Worm (Caenorhabditis elegans) whole organism, L1 larva: ENCODE data around the gene Y6D1A.2.
A peak's percentile ranks its signal among the peaks of the same experiment; 100 is the strongest.

Experiments used
- C34B4.2 ChIP-seq: sonication (generic microtip); optimal IDR thresholded peaks from 2 replicates; lab custom pipeline; 2017; ENCODE audit warnings: mild to moderate bottlenecking, missing genetic modification characterization, missing compliant biosample characterization
- F16B12.6 ChIP-seq: fragments of 150-350 bp; optimal IDR thresholded peaks from 2 replicates; lab custom pipeline; 2014; ENCODE audit warnings: missing biosample characterization, missing genetic modification characterization
- Y116A8C.19 ChIP-seq: sonication (generic microtip); optimal IDR thresholded peaks from 2 replicates; lab custom pipeline; 2016; ENCODE audit warnings: missing compliant biosample characterization, missing genetic modification characterization, borderline replicate concordance
- aha-1 ChIP-seq: fragments of 150-350 bp; optimal IDR thresholded peaks from 2 replicates; lab custom pipeline; 2014; ENCODE audit warnings: missing biosample characterization, missing genetic modification characterization
- alr-1 ChIP-seq: fragments of 200-800 bp; sonication (Bioruptor generic); optimal IDR thresholded peaks from 2 replicates; lab custom pipeline; 2018; ENCODE audit warnings: borderline replicate concordance, mild to moderate bottlenecking, missing genetic modification characterization, missing compliant biosample characterization
- blmp-1 ChIP-seq: fragments of 150-350 bp; optimal IDR thresholded peaks from 2 replicates; lab custom pipeline; 2014; ENCODE audit warnings: missing biosample characterization, missing genetic modification characterization
- ceh-82 ChIP-seq, 3 experiments: fragments of 150-350 bp in 1 of 3; sonication (generic microtip) in 2 of 3; optimal IDR thresholded peaks; 2 replicates each; lab custom pipeline; 2014 to 2017; ENCODE audit warnings: missing biosample characterization in 3 of 3, missing genetic modification characterization in 3 of 3
- ceh-90 ChIP-seq: sonication (generic microtip); optimal IDR thresholded peaks from 2 replicates; lab custom pipeline; 2016; ENCODE audit warnings: missing genetic modification characterization, missing compliant biosample characterization
- ces-1 ChIP-seq: fragments of 150-350 bp; optimal IDR thresholded peaks from 2 replicates; lab custom pipeline; 2014; ENCODE audit warnings: missing biosample characterization, missing genetic modification reagents, missing genetic modification characterization
- efl-1 ChIP-seq, 4 experiments: fragments of 150-350 bp; optimal IDR thresholded peaks in 3 of 4; peaks in 1 of 4; 1 replicate in 1 of 4; 2 replicates in 3 of 4; lab custom pipeline; 2014; ENCODE audit warnings: missing biosample characterization in 2 of 4, missing genetic modification characterization in 2 of 4, missing genetic modification reagents in 2 of 4
- efl-3 ChIP-seq: fragments of 200-800 bp; sonication (Bioruptor generic); optimal IDR thresholded peaks from 2 replicates; lab custom pipeline; 2018; ENCODE audit warnings: mild to moderate bottlenecking, missing genetic modification characterization, missing compliant biosample characterization
- egl-13 ChIP-seq: sonication (generic microtip); optimal IDR thresholded peaks from 2 replicates; lab custom pipeline; 2016; ENCODE audit warnings: missing genotype, missing genetic modification reagents, missing genetic modification characterization, missing compliant biosample characterization
- elt-2 ChIP-seq: sonication (generic microtip); optimal IDR thresholded peaks from 2 replicates; lab custom pipeline; 2016; ENCODE audit warnings: missing genetic modification characterization, mild to moderate bottlenecking, inconsistent platforms, missing compliant biosample characterization, missing genetic modification reagents
- elt-3 ChIP-seq, 6 experiments: fragments of 150-350 bp in 1 of 6; sonication (generic microtip); optimal IDR thresholded peaks; 2 replicates each; lab custom pipeline; 2017 to 2018; ENCODE audit warnings: missing biosample characterization in 6 of 6, missing genetic modification characterization in 6 of 6, inconsistent platforms in 1 of 6
- fkh-10 ChIP-seq: sonication (generic microtip); optimal IDR thresholded peaks from 2 replicates; lab custom pipeline; 2017; ENCODE audit warnings: missing biosample characterization, missing genetic modification reagents, missing genetic modification characterization
- fkh-4 ChIP-seq: sonication (generic microtip); optimal IDR thresholded peaks from 2 replicates; lab custom pipeline; 2016; ENCODE audit warnings: missing compliant biosample characterization, missing genetic modification characterization, borderline replicate concordance
- fkh-8 ChIP-seq: sonication (generic microtip); optimal IDR thresholded peaks from 2 replicates; lab custom pipeline; 2016; ENCODE audit warnings: mild to moderate bottlenecking, missing genetic modification characterization, missing compliant biosample characterization
- fos-1 ChIP-seq: fragments of 150-350 bp; optimal IDR thresholded peaks from 2 replicates; lab custom pipeline; 2014; ENCODE audit warnings: missing biosample characterization, missing genetic modification characterization
- hlh-17 ChIP-seq: fragments of 200-800 bp; sonication (Bioruptor generic); optimal IDR thresholded peaks from 2 replicates; lab custom pipeline; 2018; ENCODE audit warnings: missing genetic modification characterization, mild to moderate bottlenecking, missing compliant biosample characterization, moderate library complexity, borderline replicate concordance
- hpl-2 ChIP-seq: fragments of 150-350 bp; optimal IDR thresholded peaks from 2 replicates; lab custom pipeline; 2014; ENCODE audit warnings: missing biosample characterization, missing genetic modification reagents, missing genetic modification characterization
- lin-14 ChIP-seq: fragments of 200-800 bp; sonication (Bioruptor generic); optimal IDR thresholded peaks from 2 replicates; lab custom pipeline; 2018; ENCODE audit warnings: mild to moderate bottlenecking, missing genetic modification characterization, moderate library complexity, missing compliant biosample characterization
- lin-39 ChIP-seq: fragments of 150-350 bp; optimal IDR thresholded peaks from 2 replicates; lab custom pipeline; 2014; ENCODE audit warnings: missing biosample characterization, missing genetic modification reagents, missing genetic modification characterization
- lir-3 ChIP-seq: sonication (generic microtip); optimal IDR thresholded peaks from 2 replicates; lab custom pipeline; 2016; ENCODE audit warnings: mild to moderate bottlenecking, missing genetic modification characterization, moderate library complexity, missing compliant biosample characterization; ENCODE audit not compliant: poor library complexity
- mep-1 ChIP-seq: fragments of 150-350 bp; optimal IDR thresholded peaks from 2 replicates; lab custom pipeline; 2014; ENCODE audit warnings: missing biosample characterization, missing genetic modification characterization
- nhr-12 ChIP-seq: sonication (generic microtip); optimal IDR thresholded peaks from 2 replicates; lab custom pipeline; 2017; ENCODE audit warnings: missing biosample characterization, missing genetic modification characterization
- nhr-19 ChIP-seq: fragments of 200-800 bp; sonication (Bioruptor generic); conservative IDR thresholded peaks from 2 replicates; pipeline ENCODE4 v1.3.6; 2022; ENCODE audit warnings: missing genetic modification characterization, missing compliant biosample characterization
- nhr-237 ChIP-seq: fragments of 150-350 bp; optimal IDR thresholded peaks from 2 replicates; lab custom pipeline; 2014; ENCODE audit warnings: missing biosample characterization, missing genetic modification characterization
- nhr-47 ChIP-seq: sonication (generic microtip); optimal IDR thresholded peaks from 2 replicates; lab custom pipeline; 2016; ENCODE audit warnings: mild to moderate bottlenecking, missing genetic modification characterization, moderate library complexity, missing compliant biosample characterization
- nhr-84 ChIP-seq: sonication (generic microtip); optimal IDR thresholded peaks from 2 replicates; lab custom pipeline; 2017; ENCODE audit warnings: missing biosample characterization, missing genetic modification characterization
- nhr-85 ChIP-seq: sonication (generic microtip); peaks from one replicate; lab custom pipeline; 2016; ENCODE audit warnings: missing genetic modification characterization, inconsistent platforms, missing compliant biosample characterization
- nhr-90 ChIP-seq: sonication (generic microtip); optimal IDR thresholded peaks from 2 replicates; lab custom pipeline; 2016; ENCODE audit warnings: mild to moderate bottlenecking, missing genetic modification characterization, missing compliant biosample characterization; ENCODE audit not compliant: poor library complexity
- pax-3 ChIP-seq: fragments of 200-800 bp; sonication (Bioruptor generic); optimal IDR thresholded peaks from 2 replicates; lab custom pipeline; 2018; ENCODE audit warnings: mild to moderate bottlenecking, missing genetic modification characterization, moderate library complexity, missing compliant biosample characterization
- pqm-1 ChIP-seq: sonication (generic microtip); optimal IDR thresholded peaks from 3 replicates; lab custom pipeline; 2017; ENCODE audit warnings: missing biosample characterization, missing genetic modification characterization
- rnt-1 ChIP-seq: sonication (generic microtip); optimal IDR thresholded peaks from 2 replicates; lab custom pipeline; 2016; ENCODE audit warnings: mild to moderate bottlenecking, missing genetic modification characterization, moderate library complexity, missing compliant biosample characterization
- skn-1 ChIP-seq: fragments of 150-350 bp; optimal IDR thresholded peaks from 2 replicates; lab custom pipeline; 2014; ENCODE audit warnings: missing biosample characterization, missing genetic modification characterization
- snpc-4 ChIP-seq: fragments of 150-350 bp; optimal IDR thresholded peaks from 2 replicates; lab custom pipeline; 2014; ENCODE audit warnings: missing biosample characterization, missing genetic modification characterization
- snu-23 ChIP-seq: sonication (generic microtip); optimal IDR thresholded peaks from 2 replicates; lab custom pipeline; 2016; ENCODE audit warnings: missing genetic modification characterization, missing compliant biosample characterization
- sptf-1 ChIP-seq: fragments of 150-350 bp; optimal IDR thresholded peaks from 2 replicates; lab custom pipeline; 2014; ENCODE audit warnings: missing biosample characterization, missing genetic modification characterization
- swsn-7 ChIP-seq: sonication (generic microtip); optimal IDR thresholded peaks from 2 replicates; lab custom pipeline; 2016; ENCODE audit warnings: missing genetic modification characterization, missing compliant biosample characterization
- unc-62 ChIP-seq: fragments of 150-350 bp; optimal IDR thresholded peaks from 2 replicates; lab custom pipeline; 2014; ENCODE audit warnings: missing biosample characterization, missing genetic modification reagents, missing genetic modification characterization
- unc-86 ChIP-seq: sonication (generic microtip); optimal IDR thresholded peaks from 2 replicates; lab custom pipeline; 2016; ENCODE audit warnings: missing genetic modification characterization, missing compliant biosample characterization
- zag-1 ChIP-seq: fragments of 150-350 bp; optimal IDR thresholded peaks from 2 replicates; lab custom pipeline; 2014; ENCODE audit warnings: missing biosample characterization, missing genetic modification characterization
- ztf-4 ChIP-seq: fragments of 150-350 bp; optimal IDR thresholded peaks from 2 replicates; lab custom pipeline; 2014; ENCODE audit warnings: missing biosample characterization, missing genetic modification characterization

Y6D1A.2 gene

ce11 chrII:11819824-11820223, at the start of gene Y6D1A.2:
Gene Y6D1A.2 (minus strand): TSS chrII:11819924.
- TF ChIP-seq F16B12.6 (tag; lab: Kevin White, UChicago) (no peak), elt-2 (tag; lab: Kevin White, UChicago) (no peak), lin-14 (GFP tag; lab: Kevin White, UChicago) (no peak), hlh-17 (GFP tag; lab: Kevin White, UChicago) (no peak), nhr-85 (tag; lab: Kevin White, UChicago) (peak; percentile 66), unc-86 (no peak), egl-13 (tag; lab: Kevin White, UChicago) (no peak), fkh-4 (no peak), pqm-1 (tag; lab: Kevin White, UChicago) (no peak), blmp-1 (peak; percentile 17), nhr-12 (tag; lab: Kevin White, UChicago) (no peak), alr-1 (tag; lab: Kevin White, UChicago) (no peak), elt-3 (tag; optimal IDR thresholded peaks at IDR 0.05; lab: Kevin White, UChicago) (no peak), fkh-10 (GFP tag; lab: Kevin White, UChicago) (no peak), hpl-2 (no peak), fkh-8 (tag; lab: Kevin White, UChicago) (no peak), ceh-90 (tag; lab: Kevin White, UChicago) (no peak)

ce11 chrII:11868893-11869292, 49.2 kb upstream of the Y6D1A.2 start:
- TF ChIP-seq sptf-1 (tag; lab: Kevin White, UChicago) (no peak), fkh-4 (no peak), unc-62 (no peak), efl-1 (optimal IDR thresholded peaks at IDR 0.05; lab: Kevin White, UChicago) (no peak), efl-1 (GFP tag; optimal IDR thresholded peaks at IDR 0.05 in 1 of 2; lab: Kevin White, UChicago) (peak in 1 of 2 experiments; percentile 3)

- TF ChIP-seq snu-23 (GFP tag; lab: Kevin White, UChicago), result no peak
- TF ChIP-seq efl-3 (GFP tag; lab: Kevin White, UChicago), result no peak
- TF ChIP-seq nhr-47 (tag; lab: Kevin White, UChicago), result no peak
- no peak for TF ChIP-seq hlh-17 (GFP tag; lab: Kevin White, UChicago)
- TF ChIP-seq ztf-4, result no peak
- TF ChIP-seq nhr-19, result no peak
- no peak for TF ChIP-seq skn-1 (tag; lab: Kevin White, UChicago)
- TF ChIP-seq hpl-2, result no peak
- no peak for TF ChIP-seq mep-1 (tag; lab: Kevin White, UChicago)
- no peak for TF ChIP-seq ceh-82 (tag; optimal IDR thresholded peaks at IDR 0.05; lab: Kevin White, UChicago)
- TF ChIP-seq nhr-12 (tag; lab: Kevin White, UChicago), result no peak
- TF ChIP-seq unc-62, result no peak
- no peak for TF ChIP-seq pax-3
- TF ChIP-seq efl-1 (optimal IDR thresholded peaks at IDR 0.05; lab: Kevin White, UChicago), result no peak
- no peak for TF ChIP-seq efl-1 (GFP tag; optimal IDR thresholded peaks at IDR 0.05 in 1 of 2; lab: Kevin White, UChicago)
- TF ChIP-seq F16B12.6 (tag; lab: Kevin White, UChicago), result no peak
- no peak for TF ChIP-seq nhr-90 (tag; lab: Kevin White, UChicago)
- no peak for TF ChIP-seq rnt-1 (tag; lab: Kevin White, UChicago)
- no peak for TF ChIP-seq lin-39 (tag; lab: Kevin White, UChicago)
Measured at ce11 chrII:11868234-11868633, 48.5 kb upstream of the Y6D1A.2 start, which contains the start of gene col-84. Gene col-84 (plus strand): TSS chrII:11868534.

- TF ChIP-seq fos-1, result no peak
- TF ChIP-seq snpc-4 (tag; lab: Kevin White, UChicago), result no peak
- no peak for TF ChIP-seq nhr-237
- no peak for TF ChIP-seq C34B4.2
- TF ChIP-seq lir-3 (tag; lab: Kevin White, UChicago), result no peak
- no peak for TF ChIP-seq skn-1 (tag; lab: Kevin White, UChicago)
- TF ChIP-seq Y116A8C.19 (tag; lab: Kevin White, UChicago), result no peak
- TF ChIP-seq ces-1 (GFP tag; lab: Kevin White, UChicago), result no peak
- no peak for TF ChIP-seq zag-1
- no peak for TF ChIP-seq nhr-19
- TF ChIP-seq nhr-84, result no peak
- TF ChIP-seq swsn-7, result no peak
- TF ChIP-seq aha-1 (tag; lab: Kevin White, UChicago), result no peak
Measured at ce11 chrII:11865644-11866043, 45.9 kb upstream of the Y6D1A.2 start, which contains the start of gene K12D12.4. Gene K12D12.4 (minus strand): TSS chrII:11865744.
